Worm (Caenorhabditis elegans): Measurements from ENCODE around the gene wrk-1.
"Not testable (repeated sequence)": the region's sequence is repeated elsewhere in the genome, so short reads cannot be mapped to it uniquely, and the experiment has no call there.

wrk-1 gene

ce11 chrX:8413130-8413529, 20.7 kb upstream of the wrk-1 start, which contains the start of gene F08F1.4:
Gene F08F1.4 (plus strand): TSS chrX:8413430.
- TF ChIP-seq egl-13 (tag; optimal IDR thresholded peaks at IDR 0.05) (no peak), blmp-1 (tag; optimal IDR thresholded peaks at IDR 0.05) (no peak), pax-3 (tag; optimal IDR thresholded peaks at IDR 0.05) (no peak), mef-2 (tag; optimal IDR thresholded peaks at IDR 0.05) (no peak), ztf-11 (tag; optimal IDR thresholded peaks at IDR 0.05) (no peak), tbx-2 (tag; optimal IDR thresholded peaks at IDR 0.05) (no peak), hpl-2 (GFP tag; optimal IDR thresholded peaks at IDR 0.05) (no peak), unc-130 (tag; optimal IDR thresholded peaks at IDR 0.05) (no peak), tlp-1 (tag; optimal IDR thresholded peaks at IDR 0.05) (no peak), mab-9 (GFP tag; IDR thresholded peaks at IDR 0.05) (no peak), zip-4 (GFP tag; optimal IDR thresholded peaks at IDR 0.05) (no peak), alr-1 (tag; optimal IDR thresholded peaks at IDR 0.05; ENCODE audit: borderline replicate concordance) (no peak)

ce11 chrX:8410754-8411153, 18.4 kb upstream of the wrk-1 start, which contains the start of gene F08F1.9:
Gene F08F1.9 (minus strand): TSS chrX:8410854.
- TF ChIP-seq lsy-2, nhr-77, aha-1 (tag; optimal IDR thresholded peaks at IDR 0.05): not testable (repeated sequence)

ce11 chrX:8408267-8408666, 15.9 kb upstream of the wrk-1 start, which contains the start of gene sulp-3:
Gene sulp-3 (minus strand): TSS chrX:8408367.
- TF ChIP-seq nhr-237 (tag; optimal IDR thresholded peaks at IDR 0.05) (no peak), nhr-85 (tag) (no peak), aly-2 (tag; optimal IDR thresholded peaks at IDR 0.05) (no peak), isw-1 (GFP tag; IDR thresholded peaks at IDR 0.05) (no peak), snpc-4 (tag; optimal IDR thresholded peaks at IDR 0.05) (no peak), nhr-28 (tag; optimal IDR thresholded peaks at IDR 0.05) (no peak), lir-3 (tag; optimal IDR thresholded peaks at IDR 0.05; ENCODE audit: poor library complexity) (no peak), dpl-1 (GFP tag; optimal IDR thresholded peaks at IDR 0.05) (no peak), ztf-11 (tag; optimal IDR thresholded peaks at IDR 0.05) (no peak), mep-1 (tag; optimal IDR thresholded peaks at IDR 0.05) (no peak), C16A3.4 (tag; optimal IDR thresholded peaks at IDR 0.05) (no peak), mdl-1 (tag; optimal IDR thresholded peaks at IDR 0.05) (no peak), C34B4.2 (tag; optimal IDR thresholded peaks at IDR 0.05) (no peak)

- no peak for TF ChIP-seq nhr-47 (tag; optimal IDR thresholded peaks at IDR 0.05)
- TF ChIP-seq tlp-1 (tag; optimal IDR thresholded peaks at IDR 0.05), result no peak
- TF ChIP-seq nhr-84 (tag; optimal IDR thresholded peaks at IDR 0.05), result no peak
- no peak for TF ChIP-seq rnt-1 (tag; optimal IDR thresholded peaks at IDR 0.05)
- TF ChIP-seq irx-1 (tag; optimal IDR thresholded peaks at IDR 0.05), result no peak
- no peak for TF ChIP-seq aly-2 (tag; optimal IDR thresholded peaks at IDR 0.05)
- no peak for TF ChIP-seq fkh-10 (GFP tag; optimal IDR thresholded peaks at IDR 0.05)
- TF ChIP-seq isw-1 (GFP tag; IDR thresholded peaks at IDR 0.05), result no peak
- TF ChIP-seq F16B12.6 (tag; optimal IDR thresholded peaks at IDR 0.05), result no peak
- TF ChIP-seq lin-35 (GFP tag; optimal IDR thresholded peaks at IDR 0.05), result no peak
- TF ChIP-seq mdl-1 (tag; optimal IDR thresholded peaks at IDR 0.05), result no peak
Observed at ce11 chrX:8406815-8407214, 14.4 kb upstream of the wrk-1 start.

- TF ChIP-seq ces-1 (GFP tag; optimal IDR thresholded peaks at IDR 0.05) (no peak), ceh-63 (GFP tag; optimal IDR thresholded peaks at IDR 0.05) (no peak), unc-98 (GFP tag; IDR thresholded peaks at IDR 0.05) (peak; percentile 73), egl-13 (tag; optimal IDR thresholded peaks at IDR 0.05) (peak; percentile 84), C04F5.9 (tag; optimal IDR thresholded peaks at IDR 0.05) (peak; percentile 39), sup-37 (GFP tag; optimal IDR thresholded peaks at IDR 0.05) (peak; percentile 81), efl-1 (optimal IDR thresholded peaks at IDR 0.05) (peak; percentile 65 to 70), efl-1 (GFP tag; optimal IDR thresholded peaks at IDR 0.05 in 1 of 2) (peak; percentile 22 to 95), zag-1 (tag; optimal IDR thresholded peaks at IDR 0.05) (no peak), nhr-77 (tag; optimal IDR thresholded peaks at IDR 0.05) (peak; percentile 75), fkh-8 (tag; optimal IDR thresholded peaks at IDR 0.05) (peak; percentile 94), mab-9 (GFP tag; IDR thresholded peaks at IDR 0.05) (peak; percentile 70), mef-2 (tag; optimal IDR thresholded peaks at IDR 0.05) (peak; percentile 45), mdl-1 (tag; optimal IDR thresholded peaks at IDR 0.05) (peak in 1 of 2 experiments; percentile 81), nhr-11 (tag; optimal IDR thresholded peaks at IDR 0.05) (peak; percentile 62), lsy-2 (tag; optimal IDR thresholded peaks at IDR 0.05) (peak; percentile 81 to 83), ceh-82 (tag; optimal IDR thresholded peaks at IDR 0.05) (peak; percentile 60 to 83 (median 74)), tlp-1 (tag; optimal IDR thresholded peaks at IDR 0.05) (no peak)
Observed at ce11 chrX:8404308-8405085, 12.1 kb upstream of the wrk-1 start.
